Worm (Caenorhabditis elegans) whole organism, midembryonic: ENCODE data around the gene C36C5.12.

Source experiments
- T22C8.4 ChIP-seq: fragments of 200-800 bp; sonication (Bioruptor generic); IDR thresholded peaks from 2 replicates; pipeline ENCODE4 v1.3.6; 2022; ENCODE audit warnings: missing genetic modification characterization, missing compliant biosample characterization
- cog-1 ChIP-seq: sonication (generic microtip); optimal IDR thresholded peaks from 2 replicates; lab custom pipeline; 2016; ENCODE audit warnings: missing genetic modification characterization, missing compliant biosample characterization
- flt-1 ChIP-seq: fragments of 200-800 bp; sonication (Bioruptor generic); IDR thresholded peaks from 2 replicates; pipeline ENCODE4 v1.3.6; 2022; ENCODE audit warnings: missing genetic modification characterization, missing compliant biosample characterization
- klf-2 ChIP-seq: fragments of 200-800 bp; sonication (Bioruptor generic); conservative IDR thresholded peaks from 2 replicates; pipeline ENCODE4 v1.3.6; 2022; ENCODE audit warnings: missing genetic modification reagents, missing genetic modification characterization, missing compliant biosample characterization
- med-1 ChIP-seq: sonication (generic microtip); optimal IDR thresholded peaks from 2 replicates; lab custom pipeline; 2017; ENCODE audit warnings: missing genetic modification characterization, mild to moderate bottlenecking, missing compliant biosample characterization, antibody characterized with exemption, missing genetic modification reagents; ENCODE audit not compliant: insufficient read depth
- ref-1 ChIP-seq: fragments of 200-800 bp; sonication (Bioruptor generic); conservative IDR thresholded peaks from 2 replicates; pipeline ENCODE4 v1.3.6; 2022; ENCODE audit warnings: missing genetic modification reagents, missing genetic modification characterization, missing compliant biosample characterization
- tab-1 ChIP-seq: fragments of 200-800 bp; sonication (Bioruptor generic); IDR thresholded peaks from 2 replicates; pipeline ENCODE4 v1.3.6; 2022; ENCODE audit warnings: missing genetic modification characterization, missing compliant biosample characterization
- ztf-23 ChIP-seq: fragments of 200-800 bp; sonication (Bioruptor generic); IDR thresholded peaks from 2 replicates; pipeline ENCODE4 v1.3.6; 2022; ENCODE audit warnings: missing genetic modification reagents, missing genetic modification characterization, missing compliant biosample characterization
- ztf-29 ChIP-seq: fragments of 200-800 bp; sonication (Bioruptor generic); IDR thresholded peaks from 2 replicates; pipeline ENCODE4 v1.3.6; 2022; ENCODE audit warnings: missing genetic modification reagents, missing genetic modification characterization, missing compliant biosample characterization

- TF ChIP-seq cog-1 (no peak), med-1 (GFP tag; lab: Kevin White, UChicago) (no peak), klf-2 (no peak), flt-1 (GFP tag; lab: Robert Waterston, UW) (no peak), ztf-29 (no peak), ref-1 (GFP tag; lab: Robert Waterston, UW) (no peak), T22C8.4 (GFP tag; lab: Robert Waterston, UW) (no peak), ztf-23 (GFP tag; lab: Robert Waterston, UW) (no peak), tab-1 (no peak)
These were observed 45.3 kb upstream of the C36C5.12 start for ce11 chrV:3204433-3204832.
